Worm (Caenorhabditis elegans): Measurements from ENCODE around the gene npr-41.

- no peak for TF ChIP-seq nhr-11 (tag; optimal IDR thresholded peaks at IDR 0.05)
- no peak for TF ChIP-seq zag-1 (tag; optimal IDR thresholded peaks at IDR 0.05)
These were observed 22.5 kb upstream of the npr-41 start, which contains the start of gene B0334.13 for ce11 chrII:11487999-11488398.

Data from whole organism, L2 larva.